Worm (Caenorhabditis elegans) whole organism, L1 larva: ENCODE measurements around the gene hira-1.

Experiments used
- C04F5.9 ChIP-seq: sonication (generic microtip); optimal IDR thresholded peaks from 2 replicates; lab custom pipeline; 2016; ENCODE audit warnings: missing genetic modification characterization, missing compliant biosample characterization
- C16A3.4 ChIP-seq: fragments of 150-350 bp; optimal IDR thresholded peaks from 2 replicates; lab custom pipeline; 2014; ENCODE audit warnings: missing biosample characterization, missing genetic modification characterization
- aha-1 ChIP-seq: fragments of 150-350 bp; optimal IDR thresholded peaks from 2 replicates; lab custom pipeline; 2014; ENCODE audit warnings: missing biosample characterization, missing genetic modification characterization
- ama-1 ChIP-seq: fragments of 150-350 bp; optimal IDR thresholded peaks from 2 replicates; lab custom pipeline; 2014
- blmp-1 ChIP-seq: fragments of 150-350 bp; optimal IDR thresholded peaks from 2 replicates; lab custom pipeline; 2014; ENCODE audit warnings: missing biosample characterization, missing genetic modification characterization
- ceh-63 ChIP-seq: fragments of 200-800 bp; sonication (Bioruptor generic); optimal IDR thresholded peaks from 2 replicates; lab custom pipeline; 2018; ENCODE audit warnings: mild to moderate bottlenecking, missing genetic modification characterization, missing compliant biosample characterization
- ceh-88 ChIP-seq: fragments of 200-800 bp; sonication (Bioruptor generic); IDR thresholded peaks from 2 replicates; pipeline ENCODE4 v1.3.6; 2022; ENCODE audit warnings: missing genetic modification characterization, missing compliant biosample characterization
- dpl-1 ChIP-seq, 3 experiments: fragments of 150-350 bp in 2 of 3; sonication (generic microtip) in 1 of 3; optimal IDR thresholded peaks; 2 replicates each; lab custom pipeline; 2014 to 2017; ENCODE audit warnings: missing biosample characterization in 3 of 3, missing genetic modification characterization in 3 of 3, missing genetic modification reagents in 3 of 3
- efl-1 ChIP-seq, 4 experiments: fragments of 150-350 bp; optimal IDR thresholded peaks in 3 of 4; peaks in 1 of 4; 1 replicate in 1 of 4; 2 replicates in 3 of 4; lab custom pipeline; 2014; ENCODE audit warnings: missing biosample characterization in 2 of 4, missing genetic modification characterization in 2 of 4, missing genetic modification reagents in 2 of 4
- efl-3 ChIP-seq: fragments of 200-800 bp; sonication (Bioruptor generic); optimal IDR thresholded peaks from 2 replicates; lab custom pipeline; 2018; ENCODE audit warnings: mild to moderate bottlenecking, missing genetic modification characterization, missing compliant biosample characterization
- ets-5 ChIP-seq: fragments of 200-800 bp; sonication (Bioruptor generic); IDR thresholded peaks from 2 replicates; pipeline ENCODE4 v1.3.6; 2022; ENCODE audit warnings: missing genetic modification characterization, missing compliant biosample characterization
- fkh-10 ChIP-seq: sonication (generic microtip); optimal IDR thresholded peaks from 2 replicates; lab custom pipeline; 2017; ENCODE audit warnings: missing biosample characterization, missing genetic modification reagents, missing genetic modification characterization
- fkh-8 ChIP-seq: sonication (generic microtip); optimal IDR thresholded peaks from 2 replicates; lab custom pipeline; 2016; ENCODE audit warnings: mild to moderate bottlenecking, missing genetic modification characterization, missing compliant biosample characterization
- fos-1 ChIP-seq: fragments of 150-350 bp; optimal IDR thresholded peaks from 2 replicates; lab custom pipeline; 2014; ENCODE audit warnings: missing biosample characterization, missing genetic modification characterization
- grh-1 ChIP-seq: fragments of 200-800 bp; sonication (Bioruptor generic); IDR thresholded peaks from 2 replicates; pipeline ENCODE4 v1.3.6; 2022; ENCODE audit warnings: missing genetic modification reagents, missing genetic modification characterization, missing compliant biosample characterization
- hlh-17 ChIP-seq: fragments of 200-800 bp; sonication (Bioruptor generic); optimal IDR thresholded peaks from 2 replicates; lab custom pipeline; 2018; ENCODE audit warnings: missing genetic modification characterization, mild to moderate bottlenecking, missing compliant biosample characterization, moderate library complexity, borderline replicate concordance
- hlh-4 ChIP-seq: sonication (generic microtip); optimal IDR thresholded peaks from 2 replicates; lab custom pipeline; 2016; ENCODE audit warnings: mild to moderate bottlenecking, missing genetic modification characterization, missing compliant biosample characterization
- hpl-2 ChIP-seq: fragments of 150-350 bp; optimal IDR thresholded peaks from 2 replicates; lab custom pipeline; 2014; ENCODE audit warnings: missing biosample characterization, missing genetic modification reagents, missing genetic modification characterization
- irx-1 ChIP-seq: sonication (generic microtip); optimal IDR thresholded peaks from 2 replicates; lab custom pipeline; 2016; ENCODE audit warnings: missing genetic modification characterization, missing compliant biosample characterization
- jun-1 ChIP-seq: fragments of 150-350 bp; optimal IDR thresholded peaks from 2 replicates; lab custom pipeline; 2014; ENCODE audit warnings: missing biosample characterization, missing genetic modification reagents, missing genetic modification characterization
- lin-13 ChIP-seq: fragments of 150-350 bp; optimal IDR thresholded peaks from 2 replicates; lab custom pipeline; 2014; ENCODE audit warnings: missing biosample characterization, missing genetic modification reagents, missing genetic modification characterization
- lsy-2 ChIP-seq, 2 experiments: fragments of 150-350 bp; optimal IDR thresholded peaks; 2 replicates each; lab custom pipeline; 2014; ENCODE audit warnings: missing biosample characterization in 2 of 2, missing genetic modification characterization in 2 of 2
- nhr-11 ChIP-seq: fragments of 150-350 bp; optimal IDR thresholded peaks from 2 replicates; lab custom pipeline; 2014; ENCODE audit warnings: missing biosample characterization, missing genetic modification characterization
- nhr-20 ChIP-seq: sonication (generic microtip); optimal IDR thresholded peaks from 2 replicates; lab custom pipeline; 2016; ENCODE audit warnings: mild to moderate bottlenecking, missing genetic modification characterization, missing compliant biosample characterization
- nhr-237 ChIP-seq: fragments of 150-350 bp; optimal IDR thresholded peaks from 2 replicates; lab custom pipeline; 2014; ENCODE audit warnings: missing biosample characterization, missing genetic modification characterization
- nhr-77 ChIP-seq: fragments of 150-350 bp; optimal IDR thresholded peaks from 2 replicates; lab custom pipeline; 2014; ENCODE audit warnings: missing biosample characterization, missing genetic modification characterization
- nhr-84 ChIP-seq: sonication (generic microtip); optimal IDR thresholded peaks from 2 replicates; lab custom pipeline; 2017; ENCODE audit warnings: missing biosample characterization, missing genetic modification characterization
- nhr-85 ChIP-seq: sonication (generic microtip); peaks from one replicate; lab custom pipeline; 2016; ENCODE audit warnings: missing genetic modification characterization, inconsistent platforms, missing compliant biosample characterization
- pag-3 ChIP-seq: sonication (generic microtip); optimal IDR thresholded peaks from 2 replicates; lab custom pipeline; 2017; ENCODE audit warnings: missing genetic modification characterization, mild to moderate bottlenecking, missing compliant biosample characterization, antibody characterized with exemption, borderline replicate concordance; ENCODE audit not compliant: insufficient read depth
- skn-1 ChIP-seq: fragments of 150-350 bp; optimal IDR thresholded peaks from 2 replicates; lab custom pipeline; 2014; ENCODE audit warnings: missing biosample characterization, missing genetic modification characterization
- sox-4 ChIP-seq: sonication (generic microtip); optimal IDR thresholded peaks from 2 replicates; lab custom pipeline; 2016; ENCODE audit warnings: missing genetic modification characterization, missing compliant biosample characterization
- tbx-2 ChIP-seq: sonication (generic microtip); optimal IDR thresholded peaks from 2 replicates; lab custom pipeline; 2016; ENCODE audit warnings: missing genetic modification characterization, missing compliant biosample characterization
- unc-130 ChIP-seq: fragments of 150-350 bp; optimal IDR thresholded peaks from 2 replicates; lab custom pipeline; 2017; ENCODE audit warnings: missing biosample characterization, missing genetic modification characterization, inconsistent platforms
- unc-30 ChIP-seq: sonication (generic microtip); optimal IDR thresholded peaks from 2 replicates; lab custom pipeline; 2017; ENCODE audit warnings: missing biosample characterization, missing genetic modification characterization
- unc-98 ChIP-seq: fragments of 200-800 bp; sonication (Bioruptor generic); IDR thresholded peaks from 2 replicates; pipeline ENCODE4 v1.3.6; 2022; ENCODE audit warnings: missing genetic modification characterization, missing compliant biosample characterization
- zag-1 ChIP-seq: fragments of 150-350 bp; optimal IDR thresholded peaks from 2 replicates; lab custom pipeline; 2014; ENCODE audit warnings: missing biosample characterization, missing genetic modification characterization
- zip-4 ChIP-seq: fragments of 200-800 bp; sonication (Bioruptor generic); optimal IDR thresholded peaks from 2 replicates; lab custom pipeline; 2018; ENCODE audit warnings: mild to moderate bottlenecking, missing genetic modification characterization, moderate library complexity, missing compliant biosample characterization
- ztf-11 ChIP-seq, 2 experiments: sonication (generic microtip); optimal IDR thresholded peaks; 2 replicates each; lab custom pipeline; 2016 to 2017; ENCODE audit warnings: missing genetic modification characterization in 2 of 2, missing biosample characterization in 1 of 2, missing compliant biosample characterization in 1 of 2
- ztf-4 ChIP-seq: fragments of 150-350 bp; optimal IDR thresholded peaks from 2 replicates; lab custom pipeline; 2014; ENCODE audit warnings: missing biosample characterization, missing genetic modification characterization

hira-1 gene

DNA sequence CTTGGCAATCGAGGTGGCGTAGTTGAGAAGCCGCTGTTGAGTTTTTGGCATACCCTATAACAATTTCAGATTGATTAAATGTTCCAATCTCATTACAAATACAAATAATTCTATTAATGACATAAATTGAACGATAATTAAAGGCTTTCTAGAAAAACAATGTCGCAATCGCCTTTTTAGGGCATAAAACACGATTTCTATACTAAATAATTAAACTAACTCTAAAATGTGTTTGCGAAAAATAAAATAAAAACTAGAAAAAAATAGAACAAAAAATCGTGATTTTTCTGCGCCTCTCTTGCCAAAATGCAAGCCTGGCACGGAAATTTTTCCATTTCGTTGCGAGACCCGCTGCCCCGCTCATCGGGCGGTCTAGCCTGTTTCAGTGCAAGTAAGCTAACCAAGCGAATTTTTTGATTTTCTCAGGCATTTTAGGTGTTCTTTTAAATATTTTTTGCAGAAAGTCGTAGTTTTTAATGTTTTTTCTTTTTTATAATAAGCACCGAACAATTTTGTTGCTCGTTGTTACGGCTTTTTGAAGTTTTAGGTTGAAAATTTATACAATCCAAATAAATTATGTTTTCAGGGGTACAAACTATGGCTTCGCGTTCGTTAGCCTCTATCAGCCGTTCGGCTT lies 37.0 kb downstream of the hira-1 start, which contains the start of the genes C34E10.12, C34E10.10 and atp-2 (continued):
- no peak for TF ChIP-seq zag-1 (tag; lab: Kevin White, UChicago)
- TF ChIP-seq nhr-20 = peak; percentile 94
- no peak for TF ChIP-seq unc-98 (GFP tag; lab: Robert Waterston, UW)
- peak; percentile 87 for TF ChIP-seq unc-130
- TF ChIP-seq sox-4 (tag; lab: Kevin White, UChicago) = peak; percentile 48
- TF ChIP-seq nhr-11 = peak; percentile 27
- peak; percentile 60 for TF ChIP-seq fkh-10 (GFP tag; lab: Kevin White, UChicago)
- TF ChIP-seq efl-3 (GFP tag; lab: Kevin White, UChicago) = no peak
- TF ChIP-seq zip-4 = peak; percentile 40
- TF ChIP-seq nhr-84 (tag; lab: Kevin White, UChicago) = no peak
- peak; percentile 90 to 94 for TF ChIP-seq lsy-2 (tag; optimal IDR thresholded peaks at IDR 0.05; lab: Kevin White, UChicago)
- TF ChIP-seq ets-5 (GFP tag; lab: Robert Waterston, UW) = no peak
- TF ChIP-seq blmp-1 (tag; lab: Kevin White, UChicago) = peak; percentile 59
- TF ChIP-seq C16A3.4 (tag; lab: Kevin White, UChicago) = peak; percentile 97
- TF ChIP-seq jun-1 (tag; lab: Kevin White, UChicago) = peak; percentile 73
- no peak for TF ChIP-seq ztf-4 (tag; lab: Kevin White, UChicago)
- TF ChIP-seq ztf-11 (tag; optimal IDR thresholded peaks at IDR 0.05; lab: Kevin White, UChicago) = peak in 1 of 2 experiments; percentile 52
- peak; percentile 79 for TF ChIP-seq tbx-2
- TF ChIP-seq skn-1 (tag; lab: Kevin White, UChicago) = peak; percentile 96
- peak; percentile 64 for TF ChIP-seq irx-1 (tag; lab: Kevin White, UChicago)
- TF ChIP-seq dpl-1 (GFP tag; optimal IDR thresholded peaks at IDR 0.05; lab: Kevin White, UChicago) = peak; percentile 79 to 85 (median 82)
- TF ChIP-seq grh-1 (GFP tag; lab: Robert Waterston, UW) = peak; percentile 52; the same call in 1 of the 2 replicates
- TF ChIP-seq unc-30 = no peak
- no peak for TF ChIP-seq hlh-17 (GFP tag; lab: Kevin White, UChicago)
- peak; percentile 81 for TF ChIP-seq hpl-2
- TF ChIP-seq pag-3 = no peak
- TF ChIP-seq lin-13 (GFP tag; lab: Kevin White, UChicago) = peak; percentile 84
- TF ChIP-seq nhr-237 (tag; lab: Kevin White, UChicago) = peak; percentile 67
- peak; percentile 59 for TF ChIP-seq aha-1
- TF ChIP-seq fos-1 (tag; lab: Kevin White, UChicago) = peak; percentile 65
- TF ChIP-seq ceh-88 (GFP tag; lab: Robert Waterston, UW) = peak; percentile 48
- peak; percentile 85 for TF ChIP-seq fkh-8 (tag; lab: Kevin White, UChicago)
- peak; percentile 82 for TF ChIP-seq nhr-77 (tag; lab: Kevin White, UChicago)
- no peak for TF ChIP-seq ceh-63
- TF ChIP-seq nhr-85 (tag; lab: Kevin White, UChicago) = peak; percentile 93
- peak; percentile 61 for TF ChIP-seq C04F5.9 (tag; lab: Kevin White, UChicago)
- no peak for TF ChIP-seq hlh-4

DNA sequence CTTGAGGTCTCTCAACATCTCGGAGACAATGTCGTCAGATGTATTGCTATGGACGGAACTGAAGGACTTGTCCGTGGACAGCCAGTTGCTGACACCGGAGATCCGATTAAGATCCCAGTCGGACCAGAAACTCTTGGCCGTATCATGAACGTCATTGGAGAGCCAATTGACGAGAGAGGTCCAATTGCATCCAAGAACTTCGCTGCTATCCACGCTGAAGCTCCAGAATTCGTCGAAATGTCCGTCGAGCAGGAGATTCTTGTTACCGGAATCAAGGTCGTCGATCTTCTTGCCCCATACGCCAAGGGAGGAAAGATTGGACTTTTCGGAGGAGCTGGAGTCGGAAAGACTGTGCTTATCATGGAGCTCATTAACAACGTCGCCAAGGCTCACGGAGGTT lies 37.9 kb downstream of the hira-1 start:
- TF ChIP-seq efl-1 (optimal IDR thresholded peaks at IDR 0.05; lab: Kevin White, UChicago) (no peak), efl-1 (GFP tag; optimal IDR thresholded peaks at IDR 0.05 in 1 of 2; lab: Kevin White, UChicago) (peak in 1 of 2 experiments; percentile 90), ama-1 (lab: Kevin White, UChicago) (peak; percentile 20), C16A3.4 (tag; lab: Kevin White, UChicago) (no peak)
